Worm (Caenorhabditis elegans): ENCODE measurements around the gene lgc-16.

DNA sequence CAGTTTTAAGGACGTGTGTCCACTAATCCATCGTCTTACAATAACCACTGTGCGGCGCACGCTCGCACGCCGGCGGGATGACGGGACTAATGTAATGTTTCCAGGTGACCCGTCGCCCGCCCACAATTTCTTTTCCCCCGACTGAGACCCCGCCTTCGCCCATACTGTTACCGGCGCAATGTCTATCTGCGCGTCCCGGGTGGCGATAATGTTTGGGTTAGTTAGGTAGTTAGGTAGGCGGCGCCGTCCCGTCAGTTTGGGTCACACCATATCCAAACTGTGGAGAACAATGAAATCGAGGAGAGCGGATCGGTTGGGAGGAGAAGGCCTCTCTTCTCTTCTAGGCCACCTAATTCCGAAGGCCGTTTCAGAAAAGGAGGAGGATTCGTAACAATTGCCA is 32.1 kb upstream of the lgc-16 start:
- TF ChIP-seq tab-1 (GFP tag; IDR thresholded peaks at IDR 0.05) (no peak), ztf-29 (GFP tag; IDR thresholded peaks at IDR 0.05) (no peak), ztf-23 (GFP tag; IDR thresholded peaks at IDR 0.05) (no peak), med-1 (GFP tag; optimal IDR thresholded peaks at IDR 0.05; ENCODE audit: insufficient read depth) (no peak)
